Worm (Caenorhabditis elegans): ENCODE measurements around the gene K08E7.8.

Gene K08E7.8

ce11 chrIV:12616943-12617689 is 31.2 kb upstream of the K08E7.8 start:
- TF ChIP-seq ceh-36 (tag; optimal IDR thresholded peaks at IDR 0.05): peak; percentile 49
- no peak for TF ChIP-seq ama-1 (optimal IDR thresholded peaks at IDR 0.05)
- no peak for TF ChIP-seq F13C5.2 (tag; optimal IDR thresholded peaks at IDR 0.05)
- no peak for TF ChIP-seq tbx-11 (GFP tag; IDR thresholded peaks at IDR 0.05)
- peak; percentile 81 for TF ChIP-seq hmg-4 (GFP tag; optimal IDR thresholded peaks at IDR 0.05)
- TF ChIP-seq hmbx-1 (tag; optimal IDR thresholded peaks at IDR 0.05): no peak

- TF ChIP-seq tbx-37 (GFP tag; conservative IDR thresholded peaks at IDR 0.05) (no peak), hmg-4 (GFP tag; optimal IDR thresholded peaks at IDR 0.05) (peak; percentile 40)
Measured at ce11 chrIV:12615122-12615745, 29.4 kb upstream of the K08E7.8 start.

ce11 chrIV:12614624-12615023 is 28.8 kb upstream of the K08E7.8 start, which contains the start of gene efa-6:
Gene efa-6, minus strand, starts transcription at chrIV:12614724.
- TF ChIP-seq ceh-13 (GFP tag; optimal IDR thresholded peaks at IDR 0.05) (no peak), sea-1 (GFP tag; conservative IDR thresholded peaks at IDR 0.05) (no peak), flt-1 (GFP tag; IDR thresholded peaks at IDR 0.05) (no peak), hmbx-1 (tag; optimal IDR thresholded peaks at IDR 0.05) (no peak), pes-1 (GFP tag; IDR thresholded peaks at IDR 0.05) (no peak), tra-4 (tag; optimal IDR thresholded peaks at IDR 0.05) (no peak), ceh-36 (tag; optimal IDR thresholded peaks at IDR 0.05) (no peak), F13C5.2 (tag; optimal IDR thresholded peaks at IDR 0.05) (no peak), tbx-37 (GFP tag; conservative IDR thresholded peaks at IDR 0.05) (no peak), scrt-1 (GFP tag; IDR thresholded peaks at IDR 0.05) (no peak), tbx-11 (GFP tag; IDR thresholded peaks at IDR 0.05) (no peak), ets-7 (tag; optimal IDR thresholded peaks at IDR 0.05) (no peak), hnd-1 (tag; optimal IDR thresholded peaks at IDR 0.05) (no peak), hmg-4 (GFP tag; optimal IDR thresholded peaks at IDR 0.05) (no peak)

- TF ChIP-seq hmbx-1 (tag; optimal IDR thresholded peaks at IDR 0.05): peak; percentile 36
- no peak for TF ChIP-seq aly-1 (tag; optimal IDR thresholded peaks at IDR 0.05)
- no peak for TF ChIP-seq tra-4 (tag; optimal IDR thresholded peaks at IDR 0.05)
- no peak for TF ChIP-seq ets-7 (tag; optimal IDR thresholded peaks at IDR 0.05)
Measured at ce11 chrIV:12605401-12605800, 19.5 kb upstream of the K08E7.8 start, which contains the start of gene Y55D9A.2. Gene Y55D9A.2, minus strand, starts transcription at chrIV:12605431.

- TF ChIP-seq aly-1 (tag; optimal IDR thresholded peaks at IDR 0.05) (no peak), hmbx-1 (tag; optimal IDR thresholded peaks at IDR 0.05) (no peak), flt-1 (GFP tag; IDR thresholded peaks at IDR 0.05) (no peak), ama-1 (optimal IDR thresholded peaks at IDR 0.05) (no peak), B0310.2 (tag; optimal IDR thresholded peaks at IDR 0.05) (no peak), F13C5.2 (tag; optimal IDR thresholded peaks at IDR 0.05) (no peak), hmg-4 (GFP tag; optimal IDR thresholded peaks at IDR 0.05) (no peak), sea-1 (GFP tag; conservative IDR thresholded peaks at IDR 0.05) (no peak), tbx-37 (GFP tag; conservative IDR thresholded peaks at IDR 0.05) (no peak), ets-7 (tag; optimal IDR thresholded peaks at IDR 0.05) (no peak), tbx-11 (GFP tag; IDR thresholded peaks at IDR 0.05) (no peak), hnd-1 (tag; optimal IDR thresholded peaks at IDR 0.05) (no peak), ceh-36 (tag; optimal IDR thresholded peaks at IDR 0.05) (no peak), pes-1 (GFP tag; IDR thresholded peaks at IDR 0.05) (no peak), ceh-13 (GFP tag; optimal IDR thresholded peaks at IDR 0.05) (no peak)
Measured at ce11 chrIV:12600941-12601340, 15.1 kb upstream of the K08E7.8 start.

ce11 chrIV:12599158-12599557 is 13.3 kb upstream of the K08E7.8 start, which contains the start of gene pgp-1:
Gene pgp-1, minus strand, starts transcription at chrIV:12599169.
- TF ChIP-seq pes-1 (GFP tag; IDR thresholded peaks at IDR 0.05) (no peak), B0310.2 (tag; optimal IDR thresholded peaks at IDR 0.05) (no peak), tra-4 (tag; optimal IDR thresholded peaks at IDR 0.05) (no peak), ets-7 (tag; optimal IDR thresholded peaks at IDR 0.05) (no peak), ceh-36 (tag; optimal IDR thresholded peaks at IDR 0.05) (no peak), aly-1 (tag; optimal IDR thresholded peaks at IDR 0.05) (no peak), ama-1 (optimal IDR thresholded peaks at IDR 0.05) (no peak), scrt-1 (GFP tag; IDR thresholded peaks at IDR 0.05) (no peak)

- TF ChIP-seq F13C5.2 (tag; optimal IDR thresholded peaks at IDR 0.05) (no peak), ama-1 (optimal IDR thresholded peaks at IDR 0.05) (no peak)
Measured at ce11 chrIV:12596960-12597359, 11.1 kb upstream of the K08E7.8 start.

- TF ChIP-seq tbx-11 (GFP tag; IDR thresholded peaks at IDR 0.05) (peak; percentile 83), tra-4 (tag; optimal IDR thresholded peaks at IDR 0.05) (no peak), tbx-37 (GFP tag; conservative IDR thresholded peaks at IDR 0.05) (peak; percentile 67), F13C5.2 (tag; optimal IDR thresholded peaks at IDR 0.05) (peak; percentile 48), hmbx-1 (tag; optimal IDR thresholded peaks at IDR 0.05) (no peak), pes-1 (GFP tag; IDR thresholded peaks at IDR 0.05) (no peak; the same call in none of the 2 replicates), ceh-13 (GFP tag; optimal IDR thresholded peaks at IDR 0.05) (peak; percentile 21), ama-1 (optimal IDR thresholded peaks at IDR 0.05) (no peak), scrt-1 (GFP tag; IDR thresholded peaks at IDR 0.05) (peak; percentile 73), aly-1 (tag; optimal IDR thresholded peaks at IDR 0.05) (no peak), sea-1 (GFP tag; conservative IDR thresholded peaks at IDR 0.05) (peak; percentile 78), ets-7 (tag; optimal IDR thresholded peaks at IDR 0.05) (peak; percentile 19), flt-1 (GFP tag; IDR thresholded peaks at IDR 0.05) (peak; percentile 52; the same call in 1 of the 2 replicates), hnd-1 (tag; optimal IDR thresholded peaks at IDR 0.05) (peak; percentile 49), B0310.2 (tag; optimal IDR thresholded peaks at IDR 0.05) (no peak), hmg-4 (GFP tag; optimal IDR thresholded peaks at IDR 0.05) (peak; percentile 55), ceh-36 (tag; optimal IDR thresholded peaks at IDR 0.05) (peak; percentile 66)
Measured at ce11 chrIV:12594574-12594973, 8.7 kb upstream of the K08E7.8 start.

All from whole organism, early embryonic.